Worm (Caenorhabditis elegans) whole organism, L4 larva: ENCODE measurements around the gene srg-36.

ENCODE experiments used
- Y5F2A.4 ChIP-seq: fragments of 200-800 bp; sonication (Bioruptor generic); optimal IDR thresholded peaks from 2 replicates; lab custom pipeline; 2018; ENCODE audit warnings: mild to moderate bottlenecking, missing genetic modification characterization, missing compliant biosample characterization
- ZK337.2 ChIP-seq: fragments of 200-800 bp; sonication (Bioruptor generic); IDR thresholded peaks from 2 replicates; pipeline ENCODE4 v1.3.6; 2022; ENCODE audit warnings: missing genetic modification reagents, missing genetic modification characterization, missing compliant biosample characterization
- ces-1 ChIP-seq: fragments of 150-350 bp; sonication (generic microtip); optimal IDR thresholded peaks from 4 replicates; lab custom pipeline; 2014; ENCODE audit warnings: missing biosample characterization, missing genetic modification reagents, missing genetic modification characterization
- madf-9 ChIP-seq: fragments of 200-800 bp; sonication (Bioruptor generic); conservative IDR thresholded peaks from 2 replicates; pipeline ENCODE4 v1.3.6; 2022; ENCODE audit warnings: missing genetic modification reagents, missing genetic modification characterization, missing compliant biosample characterization
- mxl-2 ChIP-seq: fragments of 200-800 bp; sonication (Bioruptor generic); conservative IDR thresholded peaks from 2 replicates; pipeline ENCODE4 v1.3.6; 2022; ENCODE audit warnings: missing genetic modification reagents, missing genetic modification characterization, missing compliant biosample characterization
- nhr-48 ChIP-seq: sonication (generic microtip); optimal IDR thresholded peaks from 2 replicates; lab custom pipeline; 2016; ENCODE audit warnings: mild to moderate bottlenecking, missing genetic modification characterization, missing compliant biosample characterization
- nhr-76 ChIP-seq: fragments of 150-350 bp; optimal IDR thresholded peaks from 2 replicates; lab custom pipeline; 2014; ENCODE audit warnings: missing biosample characterization, missing genetic modification characterization
- pha-4 ChIP-seq, 2 experiments: fragments of 150-350 bp in 1 of 2; fragments of 200-800 bp in 1 of 2; sonication (Bioruptor generic) in 1 of 2; IDR thresholded peaks in 1 of 2; optimal IDR thresholded peaks in 1 of 2; 2 replicates each; pipeline versions ENCODE4 v1.3.6 to Lab custom; 2014 to 2022; ENCODE audit warnings: missing genetic modification characterization in 2 of 2, missing genetic modification reagents in 2 of 2, missing biosample characterization in 1 of 2, missing compliant biosample characterization in 1 of 2
- unc-39 ChIP-seq: sonication (generic microtip); optimal IDR thresholded peaks from 2 replicates; lab custom pipeline; 2017; ENCODE audit warnings: missing biosample characterization, missing genetic modification characterization
- zip-2 ChIP-seq: fragments of 150-350 bp; optimal IDR thresholded peaks from 2 replicates; lab custom pipeline; 2014; ENCODE audit warnings: missing biosample characterization, missing genetic modification characterization

DNA sequence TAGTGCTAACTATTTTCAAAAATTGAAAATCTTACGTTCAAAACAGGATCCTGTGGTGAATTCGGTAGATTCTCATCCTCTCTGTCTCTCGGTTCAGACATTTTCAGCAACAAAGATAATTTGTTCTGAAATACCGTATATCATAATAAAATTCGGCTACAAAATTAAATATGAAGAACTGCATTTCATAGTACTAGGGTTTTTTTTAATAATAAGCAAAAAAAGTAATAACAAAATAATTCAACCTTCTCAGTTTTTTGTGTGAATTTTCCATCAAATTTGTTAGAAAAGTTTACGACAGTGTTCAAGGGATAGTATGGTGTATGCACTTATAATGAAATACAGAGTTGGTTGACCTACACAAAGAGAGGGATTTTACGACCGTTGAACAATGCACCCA is 11.1 kb downstream of the srg-36 start, which contains the start of gene K06G5.3:
- no peak for TF ChIP-seq Y5F2A.4 (GFP tag; lab: Kevin White, UChicago)
- TF ChIP-seq zip-2 (tag; lab: Kevin White, UChicago): no peak
- no peak for TF ChIP-seq ces-1 (GFP tag; lab: Kevin White, UChicago)
- TF ChIP-seq nhr-76 (tag; lab: Kevin White, UChicago): no peak
- TF ChIP-seq ZK337.2 (GFP tag; lab: Robert Waterston, UW): no peak
- no peak for TF ChIP-seq pha-4 (GFP tag; IDR thresholded peaks at IDR 0.05; lab: Robert Waterston, UW)
- TF ChIP-seq pha-4 (tag; optimal IDR thresholded peaks at IDR 0.05; lab: Kevin White, UChicago): no peak
- no peak for TF ChIP-seq madf-9 (GFP tag; lab: Robert Waterston, UW)
- no peak for TF ChIP-seq nhr-48 (tag; lab: Kevin White, UChicago)
- no peak for TF ChIP-seq mxl-2 (GFP tag; lab: Robert Waterston, UW)
- TF ChIP-seq unc-39 (tag; lab: Kevin White, UChicago): no peak
